Fruit fly (Drosophila melanogaster): ENCODE measurements around the gene Gba1a.

The Gba1a gene

dm6 chr3R:23729066-23729465 is 28.6 kb downstream of the Gba1a start:
- TF ChIP-seq Snoo (tag; optimal IDR thresholded peaks at IDR 0.05) (no peak), CG13204 (GFP tag; optimal IDR thresholded peaks at IDR 0.05) (no peak), CG8159 (tag; optimal IDR thresholded peaks at IDR 0.05) (no peak), rn (GFP tag; IDR thresholded peaks at IDR 0.05) (no peak), fd96Ca (GFP tag; IDR thresholded peaks at IDR 0.05) (no peak), EcR (GFP tag; optimal IDR thresholded peaks at IDR 0.05) (no peak), CG17806 (tag; optimal IDR thresholded peaks at IDR 0.05) (no peak), CG9948 (tag; optimal IDR thresholded peaks at IDR 0.05) (no peak), Ets98B (GFP tag; IDR thresholded peaks at IDR 0.05) (no peak), CG34367 (tag; optimal IDR thresholded peaks at IDR 0.05) (no peak), CG32121 (GFP tag; IDR thresholded peaks at IDR 0.05) (no peak), CG4496 (GFP tag; IDR thresholded peaks at IDR 0.05) (no peak)

dm6 chr3R:23729632-23730471 is 29.4 kb downstream of the Gba1a start:
- TF ChIP-seq CG4496 (GFP tag; IDR thresholded peaks at IDR 0.05) (peak; percentile 84), fd96Ca (GFP tag; IDR thresholded peaks at IDR 0.05) (peak; percentile 51; the same call in 2 of the 3 replicates), CG14655 (GFP tag; optimal IDR thresholded peaks at IDR 0.05) (peak; percentile 45), CG8159 (tag; optimal IDR thresholded peaks at IDR 0.05) (peak; percentile 21), CG13204 (GFP tag; optimal IDR thresholded peaks at IDR 0.05) (peak; percentile 54), CG34367 (tag; optimal IDR thresholded peaks at IDR 0.05) (no peak), CG9948 (tag; optimal IDR thresholded peaks at IDR 0.05) (no peak), gl (tag; optimal IDR thresholded peaks at IDR 0.05) (peak; percentile 38), CG12605 (GFP tag; IDR thresholded peaks at IDR 0.05) (peak; percentile 62), CG10348 (GFP tag; IDR thresholded peaks at IDR 0.05) (no peak), Pif1A (GFP tag; optimal IDR thresholded peaks at IDR 0.05) (no peak), rn (GFP tag; IDR thresholded peaks at IDR 0.05) (no peak), EcR (GFP tag; optimal IDR thresholded peaks at IDR 0.05) (peak; percentile 54), CG32121 (GFP tag; IDR thresholded peaks at IDR 0.05) (peak; percentile 57), CG15710 (tag; optimal IDR thresholded peaks at IDR 0.05) (peak; percentile 6), Pif1B (GFP tag; optimal IDR thresholded peaks at IDR 0.05) (no peak), CG17806 (tag; optimal IDR thresholded peaks at IDR 0.05) (no peak), Ets98B (GFP tag; IDR thresholded peaks at IDR 0.05) (peak; percentile 61), CG8301 (tag; optimal IDR thresholded peaks at IDR 0.05) (peak; percentile 39), Snoo (tag; optimal IDR thresholded peaks at IDR 0.05) (peak; percentile 40), D1 (tag; optimal IDR thresholded peaks at IDR 0.05) (no peak)

- TF ChIP-seq EcR (GFP tag; optimal IDR thresholded peaks at IDR 0.05) (peak; percentile 18), Snoo (tag; optimal IDR thresholded peaks at IDR 0.05) (no peak), CG4496 (GFP tag; IDR thresholded peaks at IDR 0.05) (no peak), Pif1A (GFP tag; optimal IDR thresholded peaks at IDR 0.05) (no peak), CG34367 (tag; optimal IDR thresholded peaks at IDR 0.05) (no peak)
These were observed 30.0 kb downstream of the Gba1a start for dm6 chr3R:23730472-23730801.

- TF ChIP-seq CG14655 (GFP tag; optimal IDR thresholded peaks at IDR 0.05) (no peak), CG9948 (tag; optimal IDR thresholded peaks at IDR 0.05) (no peak), EcR (GFP tag; optimal IDR thresholded peaks at IDR 0.05) (no peak), CG12605 (GFP tag; IDR thresholded peaks at IDR 0.05) (no peak), CG15710 (tag; optimal IDR thresholded peaks at IDR 0.05) (no peak), Pif1B (GFP tag; optimal IDR thresholded peaks at IDR 0.05) (no peak), gl (tag; optimal IDR thresholded peaks at IDR 0.05) (no peak), fd96Ca (GFP tag; IDR thresholded peaks at IDR 0.05) (no peak), Snoo (tag; optimal IDR thresholded peaks at IDR 0.05) (no peak), D1 (tag; optimal IDR thresholded peaks at IDR 0.05) (no peak), CG32121 (GFP tag; IDR thresholded peaks at IDR 0.05) (no peak), CG17806 (tag; optimal IDR thresholded peaks at IDR 0.05) (no peak), CG8159 (tag; optimal IDR thresholded peaks at IDR 0.05) (no peak)
These were observed 32.1 kb downstream of the Gba1a start for dm6 chr3R:23732533-23732932.

dm6 chr3R:23732990-23733512 is 32.6 kb downstream of the Gba1a start, which contains the start of the genes Hmgcr and Rpn9:
TSS of gene Hmgcr (plus strand) at chr3R:23733324.
TSS of gene Rpn9 (minus strand) at chr3R:23733462.
- TF ChIP-seq CG13204 (GFP tag; optimal IDR thresholded peaks at IDR 0.05) (no peak), EcR (GFP tag; optimal IDR thresholded peaks at IDR 0.05) (no peak), D1 (tag; optimal IDR thresholded peaks at IDR 0.05) (no peak), fd96Ca (GFP tag; IDR thresholded peaks at IDR 0.05) (no peak), Ets98B (GFP tag; IDR thresholded peaks at IDR 0.05) (peak; percentile 11; the same call in 1 of the 2 replicates)

- TF ChIP-seq CG32121 (GFP tag; IDR thresholded peaks at IDR 0.05), result no peak
- TF ChIP-seq CG12605 (GFP tag; IDR thresholded peaks at IDR 0.05), result no peak
- TF ChIP-seq CG8159 (tag; optimal IDR thresholded peaks at IDR 0.05), result no peak
- TF ChIP-seq CG17806 (tag; optimal IDR thresholded peaks at IDR 0.05), result no peak
- TF ChIP-seq CG10348 (GFP tag; IDR thresholded peaks at IDR 0.05), result no peak
- TF ChIP-seq CG13204 (GFP tag; optimal IDR thresholded peaks at IDR 0.05), result no peak
- TF ChIP-seq Pif1B (GFP tag; optimal IDR thresholded peaks at IDR 0.05), result no peak
- TF ChIP-seq fd96Ca (GFP tag; IDR thresholded peaks at IDR 0.05), result no peak
These were observed 33.4 kb downstream of the Gba1a start for dm6 chr3R:23733771-23734170.

All from whole organism, pupa.